Worm (Caenorhabditis elegans) whole organism, L4 larva: ENCODE results near the gene nas-3.
A peak's percentile ranks its signal among the peaks of the same experiment; 100 is the strongest.

Experiments used
- D1046.2 ChIP-seq: fragments of 200-800 bp; sonication (Bioruptor generic); IDR thresholded peaks from 2 replicates; pipeline ENCODE4 v1.3.6; 2022; ENCODE audit warnings: missing genetic modification characterization, missing compliant biosample characterization
- F10B5.3 ChIP-seq: sonication (generic microtip); optimal IDR thresholded peaks from 2 replicates; lab custom pipeline; 2016; ENCODE audit warnings: mild to moderate bottlenecking, missing genetic modification characterization, missing compliant biosample characterization
- T26A8.4 ChIP-seq: fragments of 200-800 bp; sonication (Bioruptor generic); IDR thresholded peaks from 2 replicates; pipeline ENCODE4 v1.3.6; 2022; ENCODE audit warnings: missing genetic modification characterization, missing compliant biosample characterization
- Y75B8A.6 ChIP-seq: fragments of 200-800 bp; sonication (Bioruptor generic); IDR thresholded peaks from 2 replicates; pipeline ENCODE4 v1.3.6; 2022; ENCODE audit warnings: missing genetic modification reagents, missing genetic modification characterization, missing compliant biosample characterization
- ZK546.5 ChIP-seq, 2 experiments: sonication (generic microtip); optimal IDR thresholded peaks; 2 replicates each; lab custom pipeline; 2017; ENCODE audit warnings: missing biosample characterization in 2 of 2, missing genetic modification characterization in 2 of 2
- aha-1 ChIP-seq: fragments of 150-350 bp; peaks from one replicate; lab custom pipeline; 2014; ENCODE audit warnings: missing biosample characterization, missing genetic modification characterization
- arid-1 ChIP-seq: fragments of 200-800 bp; sonication (Bioruptor generic); conservative IDR thresholded peaks from 2 replicates; pipeline ENCODE4 v1.3.6; 2022; ENCODE audit warnings: missing genetic modification reagents, missing genetic modification characterization, missing compliant biosample characterization
- attf-4 ChIP-seq: sonication (generic microtip); optimal IDR thresholded peaks from 3 replicates; lab custom pipeline; 2017; ENCODE audit warnings: missing biosample characterization, missing genetic modification characterization
- ceh-20 ChIP-seq: fragments of 200-800 bp; sonication (Bioruptor generic); IDR thresholded peaks from 2 replicates; pipeline ENCODE4 v1.3.6; 2022; ENCODE audit warnings: missing genetic modification reagents, missing genetic modification characterization, missing compliant biosample characterization
- ceh-62 ChIP-seq: sonication (generic microtip); optimal IDR thresholded peaks from 2 replicates; lab custom pipeline; 2017; ENCODE audit warnings: missing biosample characterization, missing genetic modification characterization
- ces-1 ChIP-seq: fragments of 150-350 bp; sonication (generic microtip); optimal IDR thresholded peaks from 4 replicates; lab custom pipeline; 2014; ENCODE audit warnings: missing biosample characterization, missing genetic modification reagents, missing genetic modification characterization
- ctbp-1 ChIP-seq: fragments of 200-800 bp; sonication (Bioruptor generic); IDR thresholded peaks from 2 replicates; pipeline ENCODE4 v1.3.6; 2022; ENCODE audit warnings: missing genetic modification reagents, missing genetic modification characterization, missing compliant biosample characterization
- daf-16 ChIP-seq, 3 experiments: sonication (generic microtip); optimal IDR thresholded peaks; 2 replicates each; lab custom pipeline; 2016 to 2017; ENCODE audit warnings: missing genetic modification characterization in 3 of 3, missing genetic modification reagents in 3 of 3, mild to moderate bottlenecking in 2 of 3, missing compliant biosample characterization in 2 of 3, missing biosample characterization in 1 of 3, moderate library complexity in 1 of 3
- daf-19 ChIP-seq: fragments of 200-800 bp; sonication (Bioruptor generic); conservative IDR thresholded peaks from 2 replicates; pipeline ENCODE4 v1.3.6; 2022; ENCODE audit warnings: missing genetic modification characterization, missing compliant biosample characterization
- daf-8 ChIP-seq: fragments of 200-800 bp; sonication (Bioruptor generic); IDR thresholded peaks from 2 replicates; pipeline ENCODE4 v1.3.6; 2022; ENCODE audit warnings: missing genetic modification characterization, missing compliant biosample characterization
- dmd-9 ChIP-seq: fragments of 200-800 bp; sonication (Bioruptor generic); IDR thresholded peaks from 2 replicates; pipeline ENCODE4 v1.3.6; 2022; ENCODE audit warnings: missing genetic modification reagents, missing genetic modification characterization, missing compliant biosample characterization
- dve-1 ChIP-seq: sonication (generic microtip); optimal IDR thresholded peaks from 2 replicates; lab custom pipeline; 2017; ENCODE audit warnings: antibody characterized with exemption, mild to moderate bottlenecking, missing genetic modification characterization, missing compliant biosample characterization; ENCODE audit not compliant: insufficient read depth
- egl-43 ChIP-seq: fragments of 200-800 bp; sonication (Bioruptor generic); IDR thresholded peaks from 2 replicates; pipeline ENCODE4 v1.3.6; 2022; ENCODE audit warnings: missing genetic modification reagents, missing genetic modification characterization, missing compliant biosample characterization
- fos-1 ChIP-seq: fragments of 150-350 bp; optimal IDR thresholded peaks from 2 replicates; lab custom pipeline; 2014; ENCODE audit warnings: missing biosample characterization, missing genetic modification characterization
- gei-8 ChIP-seq: fragments of 200-800 bp; sonication (Bioruptor generic); optimal IDR thresholded peaks from 2 replicates; lab custom pipeline; 2018; ENCODE audit warnings: mild to moderate bottlenecking, missing genetic modification characterization, missing compliant biosample characterization
- hif-1 ChIP-seq, 2 experiments: sonication (generic microtip); optimal IDR thresholded peaks; 2 replicates each; lab custom pipeline; 2016 to 2017; ENCODE audit warnings: missing compliant biosample characterization in 2 of 2, missing genetic modification characterization in 2 of 2, missing genetic modification reagents in 2 of 2, missing genotype in 2 of 2, mild to moderate bottlenecking in 1 of 2
- hlh-11 ChIP-seq: fragments of 200-800 bp; sonication (Bioruptor generic); optimal IDR thresholded peaks from 2 replicates; lab custom pipeline; 2018; ENCODE audit warnings: mild to moderate bottlenecking, missing genetic modification characterization, missing compliant biosample characterization
- hlh-30 ChIP-seq: sonication (generic microtip); optimal IDR thresholded peaks from 2 replicates; lab custom pipeline; 2017; ENCODE audit warnings: antibody characterized with exemption, mild to moderate bottlenecking, missing genetic modification characterization, missing compliant biosample characterization; ENCODE audit not compliant: insufficient read depth
- jun-1 ChIP-seq: fragments of 150-350 bp; optimal IDR thresholded peaks from 2 replicates; lab custom pipeline; 2014; ENCODE audit warnings: missing biosample characterization, missing genetic modification reagents, missing genetic modification characterization
- lin-13 ChIP-seq: fragments of 150-350 bp; optimal IDR thresholded peaks from 2 replicates; lab custom pipeline; 2014; ENCODE audit warnings: missing biosample characterization, missing genetic modification reagents, missing genetic modification characterization
- lin-38 ChIP-seq: fragments of 200-800 bp; sonication (Bioruptor generic); IDR thresholded peaks from 2 replicates; pipeline ENCODE4 v1.3.6; 2022; ENCODE audit warnings: missing genetic modification reagents, missing genetic modification characterization, missing compliant biosample characterization
- lsy-2 ChIP-seq, 2 experiments: fragments of 150-350 bp in 1 of 2; sonication (generic microtip) in 1 of 2; optimal IDR thresholded peaks; 2 replicates each; lab custom pipeline; 2014 to 2017; ENCODE audit warnings: missing biosample characterization in 2 of 2, missing genetic modification characterization in 2 of 2
- mdt-29 ChIP-seq: fragments of 200-800 bp; sonication (Bioruptor generic); IDR thresholded peaks from 2 replicates; pipeline ENCODE4 v1.3.6; 2022; ENCODE audit warnings: missing genetic modification reagents, missing genetic modification characterization, missing compliant biosample characterization
- mep-1 ChIP-seq: fragments of 150-350 bp; sonication (generic microtip); optimal IDR thresholded peaks from 3 replicates; lab custom pipeline; 2014; ENCODE audit warnings: missing biosample characterization, missing genetic modification characterization
- mxl-2 ChIP-seq: fragments of 200-800 bp; sonication (Bioruptor generic); conservative IDR thresholded peaks from 2 replicates; pipeline ENCODE4 v1.3.6; 2022; ENCODE audit warnings: missing genetic modification reagents, missing genetic modification characterization, missing compliant biosample characterization
- mxl-3 ChIP-seq: fragments of 200-800 bp; sonication (Bioruptor generic); optimal IDR thresholded peaks from 2 replicates; lab custom pipeline; 2018; ENCODE audit warnings: mild to moderate bottlenecking, missing genetic modification characterization, missing compliant biosample characterization
- nhr-111 ChIP-seq: fragments of 200-800 bp; sonication (Bioruptor generic); optimal IDR thresholded peaks from 2 replicates; lab custom pipeline; 2018; ENCODE audit warnings: mild to moderate bottlenecking, missing genetic modification characterization, missing compliant biosample characterization
- nhr-237 ChIP-seq: sonication (generic microtip); optimal IDR thresholded peaks from 2 replicates; lab custom pipeline; 2017; ENCODE audit warnings: missing biosample characterization, missing genetic modification characterization
- nhr-28 ChIP-seq: fragments of 150-350 bp; optimal IDR thresholded peaks from 2 replicates; lab custom pipeline; 2014; ENCODE audit warnings: missing biosample characterization, missing genetic modification characterization
- nhr-42 ChIP-seq: fragments of 200-800 bp; sonication (Bioruptor generic); IDR thresholded peaks from 2 replicates; pipeline ENCODE4 v1.3.6; 2022; ENCODE audit warnings: missing genetic modification characterization, missing compliant biosample characterization
- nhr-77 ChIP-seq: fragments of 150-350 bp; optimal IDR thresholded peaks from 2 replicates; lab custom pipeline; 2014; ENCODE audit warnings: missing biosample characterization, missing genetic modification characterization
- php-3 ChIP-seq: fragments of 200-800 bp; sonication (Bioruptor generic); IDR thresholded peaks from 2 replicates; pipeline ENCODE4 v1.3.6; 2022; ENCODE audit warnings: missing genetic modification reagents, missing genetic modification characterization, missing compliant biosample characterization
- pqm-1 ChIP-seq: sonication (generic microtip); optimal IDR thresholded peaks from 2 replicates; lab custom pipeline; 2017; ENCODE audit warnings: missing biosample characterization, missing genetic modification characterization
- unc-130 ChIP-seq: sonication (generic microtip); optimal IDR thresholded peaks from 2 replicates; lab custom pipeline; 2016; ENCODE audit warnings: missing genetic modification reagents, missing genetic modification characterization, missing compliant biosample characterization
- unc-62 ChIP-seq, 3 experiments: fragments of 150-350 bp in 1 of 3; sonication (generic microtip); optimal IDR thresholded peaks in 2 of 3; peaks in 1 of 3; 1 replicate in 1 of 3; 2 replicates in 2 of 3; lab custom pipeline; 2014 to 2017; ENCODE audit warnings: missing biosample characterization in 3 of 3, missing genetic modification characterization in 3 of 3, missing genetic modification reagents in 3 of 3, missing genotype in 1 of 3
- zfp-2 ChIP-seq: sonication (generic microtip); optimal IDR thresholded peaks from 2 replicates; lab custom pipeline; 2016; ENCODE audit warnings: mild to moderate bottlenecking, missing genetic modification characterization, missing compliant biosample characterization
- zfp-3 ChIP-seq: fragments of 200-800 bp; sonication (Bioruptor generic); conservative IDR thresholded peaks from 2 replicates; pipeline ENCODE4 v1.3.6; 2022; ENCODE audit warnings: missing genetic modification reagents, missing genetic modification characterization, missing compliant biosample characterization
- zip-2 ChIP-seq: fragments of 150-350 bp; optimal IDR thresholded peaks from 2 replicates; lab custom pipeline; 2014; ENCODE audit warnings: missing biosample characterization, missing genetic modification characterization
- ztf-11 ChIP-seq: fragments of 150-350 bp; optimal IDR thresholded peaks from 2 replicates; lab custom pipeline; 2014; ENCODE audit warnings: missing biosample characterization, missing genetic modification characterization
- ztf-7 ChIP-seq: fragments of 150-350 bp; optimal IDR thresholded peaks from 2 replicates; lab custom pipeline; 2014; ENCODE audit warnings: missing biosample characterization, missing genetic modification characterization

nas-3 gene

ce11 chrV:9503152-9503817, 25.3 kb downstream of the nas-3 start (continued):
- TF ChIP-seq nhr-28 (peak; percentile 59), lsy-2 (tag; optimal IDR thresholded peaks at IDR 0.05; lab: Kevin White, UChicago) (peak in 1 of 2 experiments; percentile 65), lin-13 (GFP tag; lab: Kevin White, UChicago) (no peak), hif-1 (tag; optimal IDR thresholded peaks at IDR 0.05; lab: Kevin White, UChicago) (peak; percentile 14 to 45), gei-8 (GFP tag; lab: Kevin White, UChicago) (peak; percentile 85), dmd-9 (GFP tag; lab: Robert Waterston, UW) (0 out of 2 replicates have a peak, but pooled peaks have one; percentile 49)

- TF ChIP-seq egl-43 (GFP tag; lab: Robert Waterston, UW) (no peak), unc-130 (GFP tag; lab: Kevin White, UChicago) (no peak), aha-1 (tag; lab: Kevin White, UChicago) (peak; percentile 87), hlh-11 (peak; percentile 6), F10B5.3 (tag; lab: Kevin White, UChicago) (no peak), nhr-77 (tag; lab: Kevin White, UChicago) (no peak), mxl-3 (GFP tag; lab: Kevin White, UChicago) (peak; percentile 13)
Observed at ce11 chrV:9504474-9504960, 26.6 kb downstream of the nas-3 start, which contains the start of gene haao-1. haao-1 (plus strand) TSS chrV:9504910.

ce11 chrV:9506931-9507330, 29.0 kb downstream of the nas-3 start:
- TF ChIP-seq jun-1 (tag; lab: Kevin White, UChicago) (no peak), dve-1 (tag; lab: Kevin White, UChicago) (peak; percentile 68), Y75B8A.6 (GFP tag; lab: Robert Waterston, UW) (no peak), zfp-2 (tag; lab: Kevin White, UChicago) (no peak), ceh-62 (tag; lab: Kevin White, UChicago) (no peak), daf-8 (no peak), mdt-29 (no peak), unc-62 (GFP tag; optimal IDR thresholded peaks at IDR 0.05 in 1 of 2; lab: Kevin White, UChicago) (no peak), unc-62 (tag; optimal IDR thresholded peaks at IDR 0.05; lab: Kevin White, UChicago) (no peak), nhr-111 (GFP tag; lab: Kevin White, UChicago) (no peak), nhr-28 (peak; percentile 79), ctbp-1 (GFP tag; lab: Robert Waterston, UW) (no peak), php-3 (peak; percentile 96), egl-43 (GFP tag; lab: Robert Waterston, UW) (no peak), daf-16 (GFP tag; optimal IDR thresholded peaks at IDR 0.05; lab: Kevin White, UChicago) (no peak), daf-16 (tag; optimal IDR thresholded peaks at IDR 0.05; lab: Kevin White, UChicago) (peak; percentile 25), zfp-3 (GFP tag; lab: Robert Waterston, UW) (no peak), ceh-20 (GFP tag; lab: Robert Waterston, UW) (peak; percentile 90), mep-1 (tag; lab: Kevin White, UChicago) (peak; percentile 15), hlh-30 (tag; lab: Kevin White, UChicago) (peak; percentile 48), D1046.2 (GFP tag; lab: Robert Waterston, UW) (no peak), lin-13 (GFP tag; lab: Kevin White, UChicago) (no peak), ztf-11 (tag; lab: Kevin White, UChicago) (no peak), nhr-237 (no peak), arid-1 (GFP tag; lab: Robert Waterston, UW) (no peak), ces-1 (GFP tag; lab: Kevin White, UChicago) (no peak), mxl-2 (GFP tag; lab: Robert Waterston, UW) (no peak), daf-19 (GFP tag; lab: Robert Waterston, UW) (no peak), lin-38 (GFP tag; lab: Robert Waterston, UW) (no peak), pqm-1 (tag; lab: Kevin White, UChicago) (peak; percentile 71), fos-1 (tag; lab: Kevin White, UChicago) (no peak), attf-4 (tag; lab: Kevin White, UChicago) (no peak), ZK546.5 (tag; optimal IDR thresholded peaks at IDR 0.05; lab: Kevin White, UChicago) (no peak), nhr-42 (GFP tag; lab: Robert Waterston, UW) (no peak), T26A8.4 (GFP tag; lab: Robert Waterston, UW) (no peak), hlh-11 (peak; percentile 23), ztf-7 (tag; lab: Kevin White, UChicago) (no peak), zip-2 (tag; lab: Kevin White, UChicago) (no peak)
